Worm (Caenorhabditis elegans): ENCODE data around the gene lgc-4.

DNA sequence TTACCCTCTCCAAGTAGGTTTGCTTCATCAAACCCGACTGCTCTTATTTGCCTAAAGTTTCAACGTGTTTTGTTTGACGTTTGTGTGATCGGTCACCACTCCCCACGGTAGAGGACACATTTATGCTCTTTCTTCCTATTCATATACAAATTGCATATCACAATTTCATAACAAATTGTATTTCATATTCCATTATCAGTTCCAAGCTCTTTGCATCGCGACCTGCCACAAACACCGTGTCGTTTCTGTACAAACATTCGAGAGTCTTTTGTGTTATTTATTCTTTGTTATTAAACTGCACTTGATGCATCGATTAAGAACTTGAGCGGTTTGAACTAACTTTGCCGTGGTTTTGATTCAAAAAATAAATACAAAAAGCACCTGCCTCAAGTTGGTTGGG lies 31.9 kb downstream of the lgc-4 start:
- TF ChIP-seq unc-62 (GFP tag; optimal IDR thresholded peaks at IDR 0.05) (no peak), nhr-76 (tag; optimal IDR thresholded peaks at IDR 0.05) (no peak), ama-1 (optimal IDR thresholded peaks at IDR 0.05) (no peak), pag-3 (tag; optimal IDR thresholded peaks at IDR 0.05; ENCODE audit: borderline replicate concordance, insufficient read depth) (no peak), tbx-2 (tag; optimal IDR thresholded peaks at IDR 0.05) (no peak), unc-86 (tag; optimal IDR thresholded peaks at IDR 0.05) (no peak)

All from whole organism, L1 larva.